Worm (Caenorhabditis elegans): ENCODE results near the gene Y82E9BL.1.

Y82E9BL.1 gene

DNA sequence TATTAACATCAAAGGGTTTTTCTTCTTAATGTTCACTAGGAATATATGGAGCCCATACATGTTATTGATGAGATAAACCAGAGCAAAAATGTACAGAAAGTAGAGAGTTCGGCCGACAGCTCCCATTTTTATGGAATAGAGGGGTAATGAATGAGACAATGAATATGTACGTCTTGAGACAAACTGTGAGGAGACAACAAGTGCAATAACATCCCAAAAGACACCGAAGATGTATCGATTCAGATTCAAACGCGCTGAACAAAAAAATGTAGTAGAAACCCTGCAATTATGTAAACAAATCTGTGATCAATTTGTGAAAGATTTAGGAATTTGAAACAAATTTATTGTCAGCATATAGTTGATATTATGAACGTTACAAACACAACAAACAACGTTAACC lies 8.2 kb downstream of the Y82E9BL.1 start:
- TF ChIP-seq nhr-76 (tag; optimal IDR thresholded peaks at IDR 0.05) (no peak), M03D4.4 (tag; optimal IDR thresholded peaks at IDR 0.05) (no peak)

DNA sequence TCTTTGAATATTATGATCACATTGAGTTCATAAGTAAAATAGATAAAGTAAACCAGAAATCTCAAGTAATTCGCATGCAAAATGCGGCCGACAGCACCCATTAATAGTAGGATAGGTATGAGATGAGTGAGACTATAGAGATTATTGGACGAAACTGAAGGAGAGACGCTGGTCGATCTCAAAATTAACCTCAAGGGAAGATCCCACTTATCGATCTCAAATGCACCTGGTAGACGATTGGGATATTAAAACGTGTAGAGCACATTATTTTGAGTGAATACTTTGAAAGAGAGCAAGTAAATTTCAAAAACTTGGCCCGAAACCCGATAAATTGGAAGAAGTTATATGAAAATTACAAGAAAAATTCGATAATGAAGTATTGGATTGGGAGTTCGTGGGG lies 9.5 kb downstream of the Y82E9BL.1 start, which contains the start of gene Y82E9BL.6:
Gene Y82E9BL.6, minus strand, starts transcription at position 101 of the 400 bp plus-strand sequence.
- TF ChIP-seq pha-4 (tag; optimal IDR thresholded peaks at IDR 0.05) = no peak
- TF ChIP-seq mls-2 (tag; optimal IDR thresholded peaks at IDR 0.05) = no peak
- TF ChIP-seq nhr-12 (tag; optimal IDR thresholded peaks at IDR 0.05) = no peak
- TF ChIP-seq nhr-28 (tag; optimal IDR thresholded peaks at IDR 0.05) = no peak
- TF ChIP-seq lin-13 (tag; optimal IDR thresholded peaks at IDR 0.05) = no peak
- no peak for TF ChIP-seq unc-120 (tag; optimal IDR thresholded peaks at IDR 0.05; ENCODE audit: poor library complexity, severe bottlenecking)

DNA sequence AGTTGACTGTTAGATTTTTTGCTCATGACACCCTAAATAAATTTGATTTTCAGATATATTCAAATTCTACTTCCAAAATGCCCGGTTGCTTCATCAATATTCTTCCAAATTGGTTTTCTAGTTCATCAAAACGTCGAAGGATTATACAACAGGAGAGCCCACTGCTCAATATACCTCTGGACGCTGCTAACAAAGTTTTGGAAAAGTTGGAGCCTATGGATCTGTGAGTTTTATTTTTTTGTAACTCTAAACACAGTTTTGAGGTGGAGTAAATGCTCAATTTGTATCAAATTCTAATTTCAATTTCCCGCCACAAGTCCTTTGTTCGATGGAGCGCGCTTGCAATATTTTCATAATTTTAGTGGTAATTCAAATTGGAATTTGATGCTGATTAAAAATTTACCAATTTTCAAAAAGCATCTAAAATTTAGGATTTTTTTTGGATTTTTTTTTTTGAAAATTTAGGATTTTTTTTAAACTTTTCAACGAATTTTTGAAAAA lies 12.3 kb downstream of the Y82E9BL.1 start, which contains the start of gene fbxa-27:
Gene fbxa-27, plus strand, starts transcription at position 51 of the 501 bp plus-strand sequence.
- TF ChIP-seq drap-1 (GFP tag; optimal IDR thresholded peaks at IDR 0.05) = no peak
- TF ChIP-seq elt-1 (tag; optimal IDR thresholded peaks at IDR 0.05; ENCODE audit: borderline replicate concordance, insufficient read depth) = no peak
- TF ChIP-seq ztf-11 (tag; optimal IDR thresholded peaks at IDR 0.05) = no peak
- TF ChIP-seq elt-3 (tag; optimal IDR thresholded peaks at IDR 0.05) = no peak
- no peak for TF ChIP-seq unc-39 (tag; optimal IDR thresholded peaks at IDR 0.05)
- TF ChIP-seq unc-62 (GFP tag; optimal IDR thresholded peaks at IDR 0.05) = no peak
- no peak for TF ChIP-seq ceh-43 (GFP tag; optimal IDR thresholded peaks at IDR 0.05)
- no peak for TF ChIP-seq ces-1 (GFP tag; optimal IDR thresholded peaks at IDR 0.05)

DNA sequence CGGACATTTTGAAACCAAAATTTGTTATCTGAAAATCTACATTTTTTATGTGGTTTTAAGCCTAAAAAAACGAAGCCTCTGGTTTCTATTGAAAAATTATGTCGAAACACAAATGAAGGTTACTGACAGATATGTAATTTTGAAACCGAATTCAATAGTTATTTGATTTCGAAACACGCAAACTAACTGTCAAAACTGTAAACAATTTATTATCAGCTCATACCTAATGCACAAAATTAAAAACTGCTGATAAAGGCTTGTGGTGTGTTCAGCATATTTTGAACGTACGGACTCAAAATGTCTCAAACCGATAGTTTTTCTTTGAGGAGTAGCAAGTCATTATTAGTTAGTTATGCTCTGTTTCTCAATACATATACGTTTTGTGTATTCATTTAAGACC lies 12.7 kb downstream of the Y82E9BL.1 start, which contains the start of gene fbxa-26:
Gene fbxa-26, minus strand, starts transcription at position 35 of the 400 bp plus-strand sequence.
- TF ChIP-seq nhr-12 (tag; optimal IDR thresholded peaks at IDR 0.05) (no peak), ceh-39 (tag; optimal IDR thresholded peaks at IDR 0.05) (no peak), hlh-1 (tag; optimal IDR thresholded peaks at IDR 0.05) (no peak), mls-2 (tag; optimal IDR thresholded peaks at IDR 0.05) (no peak), lsy-2 (tag; optimal IDR thresholded peaks at IDR 0.05) (no peak), ztf-11 (tag; optimal IDR thresholded peaks at IDR 0.05) (no peak), blmp-1 (tag; optimal IDR thresholded peaks at IDR 0.05) (no peak), bed-3 (GFP tag; optimal IDR thresholded peaks at IDR 0.05) (no peak), nhr-2 (tag; optimal IDR thresholded peaks at IDR 0.05) (no peak), ceh-43 (GFP tag; optimal IDR thresholded peaks at IDR 0.05) (no peak), drap-1 (GFP tag; optimal IDR thresholded peaks at IDR 0.05) (no peak), nhr-76 (tag; optimal IDR thresholded peaks at IDR 0.05) (no peak), tbx-8 (GFP tag; optimal IDR thresholded peaks at IDR 0.05) (no peak), zip-8 (tag; optimal IDR thresholded peaks at IDR 0.05) (no peak), mep-1 (tag; optimal IDR thresholded peaks at IDR 0.05) (no peak), sptf-1 (tag; optimal IDR thresholded peaks at IDR 0.05) (no peak), sem-2 (GFP tag; optimal IDR thresholded peaks at IDR 0.05) (no peak)

DNA sequence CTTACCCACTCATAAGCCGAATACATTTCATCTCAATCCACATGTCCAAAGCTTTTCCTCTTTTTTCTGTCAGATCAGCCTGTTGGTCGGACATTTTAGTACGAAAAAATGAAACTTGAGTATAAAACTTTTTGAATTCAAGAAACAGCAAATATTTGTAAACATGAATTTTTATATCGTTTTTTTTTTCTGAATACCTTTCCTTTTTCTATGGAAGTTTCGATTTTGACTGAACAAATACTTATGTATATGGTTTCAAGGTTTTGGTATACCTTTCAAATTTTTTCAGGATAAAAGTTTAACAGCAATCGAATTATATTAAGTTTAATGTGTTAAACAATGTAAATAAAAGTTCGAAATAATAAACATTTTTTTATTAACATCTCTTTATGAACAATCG lies 15.0 kb downstream of the Y82E9BL.1 start, which contains the start of gene fbxa-5:
Gene fbxa-5, minus strand, starts transcription at position 101 of the 400 bp plus-strand sequence.
- no peak for TF ChIP-seq ceh-83 (GFP tag; optimal IDR thresholded peaks at IDR 0.05)
- TF ChIP-seq nhr-2 (tag; optimal IDR thresholded peaks at IDR 0.05) = no peak
- no peak for TF ChIP-seq lsy-2 (tag; optimal IDR thresholded peaks at IDR 0.05)
- no peak for TF ChIP-seq mab-5 (tag; optimal IDR thresholded peaks at IDR 0.05)
- no peak for TF ChIP-seq nhr-28 (tag; optimal IDR thresholded peaks at IDR 0.05)
- TF ChIP-seq pha-4 (tag; optimal IDR thresholded peaks at IDR 0.05) = no peak
- no peak for TF ChIP-seq ces-1 (GFP tag; optimal IDR thresholded peaks at IDR 0.05)
- TF ChIP-seq unc-120 (tag; optimal IDR thresholded peaks at IDR 0.05; ENCODE audit: poor library complexity, severe bottlenecking) = no peak
- no peak for TF ChIP-seq ham-2 (GFP tag; optimal IDR thresholded peaks at IDR 0.05)
- no peak for TF ChIP-seq cnd-1 (tag; optimal IDR thresholded peaks at IDR 0.05)
- TF ChIP-seq drap-1 (GFP tag; optimal IDR thresholded peaks at IDR 0.05) = no peak
- no peak for TF ChIP-seq blmp-1 (tag; optimal IDR thresholded peaks at IDR 0.05)
- TF ChIP-seq unc-62 (GFP tag; optimal IDR thresholded peaks at IDR 0.05) = no peak
- TF ChIP-seq bed-3 (GFP tag; optimal IDR thresholded peaks at IDR 0.05) = no peak
- TF ChIP-seq lin-13 (tag; optimal IDR thresholded peaks at IDR 0.05) = no peak
- TF ChIP-seq lin-32 (GFP tag; optimal IDR thresholded peaks at IDR 0.05) = no peak
- no peak for TF ChIP-seq nhr-12 (tag; optimal IDR thresholded peaks at IDR 0.05)
- TF ChIP-seq tbx-8 (GFP tag; optimal IDR thresholded peaks at IDR 0.05) = no peak
- TF ChIP-seq elt-3 (tag; optimal IDR thresholded peaks at IDR 0.05) = no peak

All from whole organism, mixed stage, embryonic.